Fruit fly (Drosophila melanogaster): ENCODE measurements around the gene CG11714.

Gene CG11714

DNA sequence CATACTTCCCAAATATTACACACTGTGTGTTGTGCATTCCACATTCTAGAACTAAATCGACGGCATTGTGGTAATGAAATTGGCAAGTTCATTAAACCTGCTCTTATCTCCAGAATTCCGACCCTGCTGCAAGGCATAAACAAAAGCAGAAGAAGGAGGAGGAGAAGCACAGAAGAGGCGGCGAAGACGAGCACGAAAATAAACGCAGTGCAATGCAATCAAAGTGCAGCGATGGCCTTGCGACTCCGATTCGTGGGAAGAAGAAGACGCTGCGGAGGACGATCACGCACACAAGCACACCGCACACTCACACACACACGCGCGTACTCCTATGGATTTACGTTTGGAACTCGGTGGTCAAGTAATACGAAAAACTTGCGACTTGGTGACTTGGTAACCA lies 38.4 kb upstream of the CG11714 start (continued):
- TF ChIP-seq prd (optimal IDR thresholded peaks at IDR 0.05) (no peak), prd (GFP tag; IDR thresholded peaks at IDR 0.05) (no peak), CG10431 (GFP tag; optimal IDR thresholded peaks at IDR 0.05) (no peak), lov (optimal IDR thresholded peaks at IDR 0.05) (no peak), lov (GFP tag; IDR thresholded peaks at IDR 0.05) (0 out of 3 replicates have a peak, but pooled peaks have one; percentile 18), CG4282 (GFP tag; optimal IDR thresholded peaks at IDR 0.05) (no peak), nom (GFP tag; optimal IDR thresholded peaks at IDR 0.05) (peak; percentile 27), otp (GFP tag; IDR thresholded peaks at IDR 0.05) (no peak), D (optimal IDR thresholded peaks at IDR 0.05) (no peak), D (GFP tag; optimal IDR thresholded peaks at IDR 0.05) (no peak), CG8765 (GFP tag; IDR thresholded peaks at IDR 0.05) (no peak), chm (GFP tag; IDR thresholded peaks at IDR 0.05) (no peak), D19A (tag; optimal IDR thresholded peaks at IDR 0.05) (no peak), Fer3 (tag; optimal IDR thresholded peaks at IDR 0.05) (no peak), CG10543 (GFP tag; optimal IDR thresholded peaks at IDR 0.05) (no peak), CG17385 (GFP tag; optimal IDR thresholded peaks at IDR 0.05) (peak; percentile 57), tll (GFP tag; optimal IDR thresholded peaks at IDR 0.05) (peak in 1 of 2 experiments; percentile 6), CG11560 (tag; IDR thresholded peaks at IDR 0.05) (no peak), ttk (GFP tag; IDR thresholded peaks at IDR 0.05) (no peak)

DNA sequence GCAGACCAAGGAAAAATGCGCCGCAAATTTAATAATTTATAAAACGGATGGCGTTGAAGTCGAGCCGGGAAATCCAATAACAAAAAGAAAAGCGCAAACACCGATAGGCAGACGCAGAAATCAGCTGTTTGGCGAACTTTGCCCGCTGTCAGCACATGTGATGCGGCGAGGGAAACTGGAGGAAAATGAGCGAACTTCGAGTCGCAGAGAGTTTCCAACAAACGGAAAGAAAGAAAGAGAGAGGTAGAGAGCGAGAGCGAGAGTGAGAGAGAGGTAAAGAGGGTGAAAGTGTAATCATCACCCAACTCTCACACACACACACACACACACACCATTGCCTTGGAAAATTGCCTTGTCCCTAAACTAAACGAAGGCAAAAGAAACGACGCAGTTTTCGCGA lies 34.7 kb upstream of the CG11714 start:
- no peak for TF ChIP-seq Mes4 (GFP tag; optimal IDR thresholded peaks at IDR 0.05)
- TF ChIP-seq ken (GFP tag; IDR thresholded peaks at IDR 0.05) = no peak
- TF ChIP-seq ERR (GFP tag; optimal IDR thresholded peaks at IDR 0.05) = no peak
- TF ChIP-seq CG43689 (GFP tag; IDR thresholded peaks at IDR 0.05) = no peak
- no peak for TF ChIP-seq Fer2 (tag; optimal IDR thresholded peaks at IDR 0.05)
- TF ChIP-seq knrl (GFP tag; IDR thresholded peaks at IDR 0.05; ENCODE audit: partially characterized antibody) = no peak
- no peak for TF ChIP-seq Bdp1 (GFP tag; optimal IDR thresholded peaks at IDR 0.05)
- TF ChIP-seq Sox102F (GFP tag; optimal IDR thresholded peaks at IDR 0.05) = no peak
- peak in 1 of 2 experiments; percentile 85 for TF ChIP-seq bsh (GFP tag; optimal IDR thresholded peaks at IDR 0.05)
- TF ChIP-seq ab (GFP tag; optimal IDR thresholded peaks at IDR 0.05) = no peak
- TF ChIP-seq Fer3 (tag; optimal IDR thresholded peaks at IDR 0.05) = no peak
- peak; percentile 77 for TF ChIP-seq CG1832 (GFP tag; optimal IDR thresholded peaks at IDR 0.05)
- TF ChIP-seq vfl (GFP tag; optimal IDR thresholded peaks at IDR 0.05) = no peak
- TF ChIP-seq aop (GFP tag; IDR thresholded peaks at IDR 0.05) = no peak
- TF ChIP-seq CG34422 (GFP tag; IDR thresholded peaks at IDR 0.05) = no peak
- TF ChIP-seq CG12299 (tag; optimal IDR thresholded peaks at IDR 0.05) = no peak
- TF ChIP-seq jumu (GFP tag; optimal IDR thresholded peaks at IDR 0.05) = no peak
- TF ChIP-seq CG11560 (tag; IDR thresholded peaks at IDR 0.05) = no peak
- peak; percentile 25 for TF ChIP-seq Deaf1 (tag; optimal IDR thresholded peaks at IDR 0.05)
- no peak for TF ChIP-seq CG2199 (GFP tag; IDR thresholded peaks at IDR 0.05)
- TF ChIP-seq Max (GFP tag; optimal IDR thresholded peaks at IDR 0.05) = no peak
- no peak for TF ChIP-seq caup (GFP tag; optimal IDR thresholded peaks at IDR 0.05; ENCODE audit: severe bottlenecking)
- TF ChIP-seq nerfin-1 (tag; optimal IDR thresholded peaks at IDR 0.05) = peak; percentile 6
- TF ChIP-seq Side (GFP tag; optimal IDR thresholded peaks at IDR 0.05) = no peak
- no peak for TF ChIP-seq slp2 (GFP tag; optimal IDR thresholded peaks at IDR 0.05)
- TF ChIP-seq CG6175 (GFP tag; IDR thresholded peaks at IDR 0.05) = 0 out of 3 replicates have a peak, but pooled peaks have one; percentile 4
- TF ChIP-seq CG11456 (GFP tag; IDR thresholded peaks at IDR 0.05) = no peak
- no peak for TF ChIP-seq sug (tag; optimal IDR thresholded peaks at IDR 0.05)
- no peak for TF ChIP-seq HHEX (GFP tag; optimal IDR thresholded peaks at IDR 0.05)
- no peak for TF ChIP-seq CG7987 (GFP tag; optimal IDR thresholded peaks at IDR 0.05)
- no peak for TF ChIP-seq gsb (GFP tag; IDR thresholded peaks at IDR 0.05)
- TF ChIP-seq onecut (GFP tag; IDR thresholded peaks at IDR 0.05) = 0 out of 2 replicates have a peak, but pooled peaks have one; percentile 11
- TF ChIP-seq Neu2 (GFP tag; optimal IDR thresholded peaks at IDR 0.05; ENCODE audit: borderline replicate concordance) = no peak
- peak in 1 of 2 experiments; percentile 48 for TF ChIP-seq insv (GFP tag; optimal IDR thresholded peaks at IDR 0.05)
- no peak for TF ChIP-seq stwl (tag; optimal IDR thresholded peaks at IDR 0.05)
